Fruit fly (Drosophila melanogaster) whole organism, embryonic: ENCODE data around the gene CG34436.

Experiments
- B-H1 ChIP-seq: fragments of 200-800 bp; sonication (Bioruptor generic); IDR thresholded peaks from 3 replicates; pipeline ENCODE4 v1.3.6; 2022; ENCODE audit warnings: missing biosample characterization, missing genetic modification characterization
- CG10543 ChIP-seq: fragments of 200-800 bp; sonication (Bioruptor generic); optimal IDR thresholded peaks from 3 replicates; lab custom pipeline; 2017; ENCODE audit warnings: missing biosample characterization, mild to moderate bottlenecking, missing genetic modification characterization, moderate library complexity
- CG11093 ChIP-seq: fragments of 200-800 bp; sonication (Bioruptor generic); IDR thresholded peaks from 3 replicates; pipeline ENCODE4 v1.3.6; 2022; ENCODE audit warnings: missing biosample characterization, missing genetic modification characterization
- CG11398 ChIP-seq: fragments of 200-800 bp; sonication (Bioruptor generic); optimal IDR thresholded peaks from 2 replicates; lab custom pipeline; 2016; ENCODE audit warnings: missing biosample characterization, missing genetic modification characterization
- CG1233 ChIP-seq: fragments of 200-800 bp; sonication (Bioruptor generic); optimal IDR thresholded peaks from 4 replicates; lab custom pipeline; 2018; ENCODE audit warnings: missing biosample characterization, mild to moderate bottlenecking, missing genetic modification characterization
- CG1603 ChIP-seq: fragments of 200-800 bp; sonication (Bioruptor generic); optimal IDR thresholded peaks from 2 replicates; lab custom pipeline; 2019; ENCODE audit warnings: missing biosample characterization, mild to moderate bottlenecking, missing genetic modification characterization, moderate library complexity
- CG17361 ChIP-seq: fragments of 200-800 bp; sonication (Bioruptor generic); IDR thresholded peaks from 3 replicates; pipeline ENCODE4 v1.3.6; 2022; ENCODE audit warnings: missing biosample characterization, missing genetic modification characterization
- CG2120 ChIP-seq: fragments of 200-800 bp; sonication (Bioruptor generic); optimal IDR thresholded peaks from 3 replicates; lab custom pipeline; 2016; ENCODE audit warnings: missing biosample characterization, missing genetic modification characterization
- CG2712 ChIP-seq: fragments of 200-800 bp; optimal IDR thresholded peaks from 3 replicates; lab custom pipeline; 2019; ENCODE audit warnings: missing biosample characterization, mild to moderate bottlenecking, missing genetic modification characterization, moderate library complexity
- CG32767 ChIP-seq: fragments of 200-800 bp; sonication (Bioruptor generic); IDR thresholded peaks from 2 replicates; pipeline ENCODE4 v1.3.6; 2022; ENCODE audit warnings: missing biosample characterization, missing genetic modification characterization
- CG33213 ChIP-seq: fragments of 200-800 bp; sonication (Bioruptor generic); optimal IDR thresholded peaks from 3 replicates; lab custom pipeline; 2016; ENCODE audit warnings: missing biosample characterization, missing genetic modification characterization
- CG34422 ChIP-seq: fragments of 200-800 bp; sonication (Bioruptor generic); IDR thresholded peaks from 3 replicates; pipeline ENCODE4 v1.3.6; 2022; ENCODE audit warnings: missing biosample characterization, missing genetic modification characterization
- CG3726 ChIP-seq: fragments of 200-800 bp; sonication (Bioruptor generic); IDR thresholded peaks from 3 replicates; pipeline ENCODE4, ENCODE4 v1.3.6; 2022; ENCODE audit warnings: missing biosample characterization, missing genetic modification characterization
- CG42726 ChIP-seq: fragments of 200-800 bp; sonication (Bioruptor generic); IDR thresholded peaks from 2 replicates; pipeline ENCODE4 v1.3.6; 2022; ENCODE audit warnings: missing biosample characterization, missing genetic modification characterization; ENCODE audit not compliant: partially characterized antibody
- CG6175 ChIP-seq: fragments of 200-800 bp; sonication (Bioruptor generic); IDR thresholded peaks from 3 replicates; pipeline ENCODE4 v1.3.6; 2022; ENCODE audit warnings: missing biosample characterization, missing genetic modification characterization
- CG6689 ChIP-seq: fragments of 200-800 bp; sonication (Bioruptor generic); IDR thresholded peaks from 2 replicates; pipeline ENCODE4 v1.3.6; 2022; ENCODE audit warnings: missing biosample characterization, missing genetic modification characterization
- CG7357 ChIP-seq: fragments of 200-800 bp; sonication (Bioruptor generic); IDR thresholded peaks from 3 replicates; pipeline ENCODE4 v1.3.6; 2022; ENCODE audit warnings: missing biosample characterization, missing genetic modification characterization
- CG7372 ChIP-seq: fragments of 200-800 bp; sonication (Bioruptor generic); IDR thresholded peaks from 2 replicates; pipeline ENCODE4 v1.3.6; 2022; ENCODE audit warnings: missing biosample characterization, missing genetic modification characterization
- CG8478 ChIP-seq: fragments of >200 bp; optimal IDR thresholded peaks from 2 replicates; lab custom pipeline; 2018
- CG9727 ChIP-seq: fragments of 200-800 bp; sonication (Bioruptor generic); optimal IDR thresholded peaks from 3 replicates; lab custom pipeline; 2017; ENCODE audit warnings: missing biosample characterization, mild to moderate bottlenecking, missing genetic modification characterization
- GATAe ChIP-seq: fragments of 200-800 bp; sonication (Bioruptor generic); conservative IDR thresholded peaks from 2 replicates; pipeline ENCODE4 v1.3.6; 2022; ENCODE audit warnings: missing biosample characterization, missing genetic modification characterization
- H2.0 ChIP-seq: fragments of 200-800 bp; sonication (Bioruptor generic); IDR thresholded peaks from 2 replicates; pipeline ENCODE4 v1.3.6; 2022; ENCODE audit warnings: missing biosample characterization, missing genetic modification characterization
- HLHmδ ChIP-seq: fragments of 200-800 bp; sonication (Bioruptor generic); optimal IDR thresholded peaks from 2 replicates; lab custom pipeline; 2018; ENCODE audit warnings: missing biosample characterization, mild to moderate bottlenecking, missing genetic modification characterization, moderate library complexity
- Lhr ChIP-seq: fragments of 200-800 bp; sonication (Bioruptor generic); optimal IDR thresholded peaks from 3 replicates; lab custom pipeline; 2017; ENCODE audit warnings: mild to moderate bottlenecking, missing biosample characterization, missing genetic modification reagents, missing genetic modification characterization
- Mad ChIP-seq: fragments of 200-800 bp; sonication (Bioruptor generic); optimal IDR thresholded peaks from 2 replicates; lab custom pipeline; 2016; ENCODE audit warnings: missing biosample characterization, missing genetic modification characterization
- Opbp ChIP-seq: fragments of 200-800 bp; sonication (Bioruptor generic); IDR thresholded peaks from 3 replicates; pipeline ENCODE4 v1.3.6; 2022; ENCODE audit warnings: missing biosample characterization, missing genetic modification characterization; ENCODE audit not compliant: partially characterized antibody
- PHDP ChIP-seq: fragments of 200-800 bp; sonication (Bioruptor generic); optimal IDR thresholded peaks from 3 replicates; lab custom pipeline; 2018; ENCODE audit warnings: missing biosample characterization, mild to moderate bottlenecking, missing genetic modification characterization, moderate library complexity
- Tbp ChIP-seq: fragments of >200 bp; optimal IDR thresholded peaks from 2 replicates; lab custom pipeline; 2018; ENCODE audit warnings: missing biosample characterization, missing genetic modification characterization
- Trl ChIP-seq, 3 experiments: fragments of >200 bp in 2 of 3; fragments of 200-800 bp in 1 of 3; sonication (Bioruptor generic) in 1 of 3; optimal IDR thresholded peaks; 2 replicates in 1 of 3; 3 replicates in 2 of 3; lab custom pipeline; 2016 to 2017; ENCODE audit warnings: missing biosample characterization in 1 of 3, missing genetic modification characterization in 1 of 3
- abd-A ChIP-seq: fragments of 200-800 bp; sonication (Bioruptor generic); optimal IDR thresholded peaks from 3 replicates; lab custom pipeline; 2019; ENCODE audit warnings: missing biosample characterization, mild to moderate bottlenecking, missing genetic modification characterization, moderate library complexity
- bowl ChIP-seq: fragments of 200-800 bp; sonication (Bioruptor generic); IDR thresholded peaks from 2 replicates; pipeline ENCODE4 v1.3.6; 2022; ENCODE audit warnings: missing biosample characterization, missing genetic modification characterization
- chinmo ChIP-seq: fragments of 200-800 bp; sonication (Bioruptor generic); IDR thresholded peaks from 4 replicates; pipeline ENCODE4 v1.3.6; 2022; ENCODE audit warnings: missing biosample characterization, missing genetic modification characterization; ENCODE audit not compliant: partially characterized antibody
- disco-r ChIP-seq: fragments of 200-800 bp; sonication (Bioruptor generic); optimal IDR thresholded peaks from 2 replicates; lab custom pipeline; 2016; ENCODE audit warnings: missing biosample characterization, missing genetic modification characterization
- exex ChIP-seq: fragments of 200-800 bp; sonication (Bioruptor generic); optimal IDR thresholded peaks from 4 replicates; lab custom pipeline; 2018; ENCODE audit warnings: missing biosample characterization, mild to moderate bottlenecking, missing genetic modification characterization, moderate library complexity
- gcm ChIP-seq: fragments of 200-800 bp; sonication (Bioruptor generic); optimal IDR thresholded peaks from 2 replicates; lab custom pipeline; 2019; ENCODE audit warnings: missing biosample characterization, mild to moderate bottlenecking, missing genetic modification characterization, moderate library complexity
- gem ChIP-seq: fragments of 200-800 bp; sonication (Bioruptor generic); optimal IDR thresholded peaks from 2 replicates; lab custom pipeline; 2019; ENCODE audit warnings: missing biosample characterization, mild to moderate bottlenecking, missing genetic modification characterization, moderate library complexity
- gro ChIP-seq: fragments of 200-800 bp; sonication (Bioruptor generic); optimal IDR thresholded peaks from 2 replicates; lab custom pipeline; 2016; ENCODE audit warnings: missing biosample characterization, missing genetic modification characterization
- gsb-n ChIP-seq: fragments of 200-800 bp; sonication (Bioruptor generic); optimal IDR thresholded peaks from 3 replicates; lab custom pipeline; 2018; ENCODE audit warnings: missing biosample characterization, mild to moderate bottlenecking, missing genetic modification characterization
- h ChIP-seq: fragments of >200 bp; optimal IDR thresholded peaks from 2 replicates; lab custom pipeline; 2017
- hb ChIP-seq: fragments of 200-800 bp; sonication (Bioruptor generic); IDR thresholded peaks from 3 replicates; pipeline ENCODE4 v1.3.6; 2022; ENCODE audit warnings: missing biosample characterization, missing genetic modification characterization; ENCODE audit not compliant: partially characterized antibody
- hkb ChIP-seq, 2 experiments: fragments of 200-800 bp in 1 of 2; fragments of >200 bp in 1 of 2; sonication (Bioruptor generic) in 1 of 2; IDR thresholded peaks in 1 of 2; optimal IDR thresholded peaks in 1 of 2; 2 replicates each; pipeline versions ENCODE4 v1.3.6 to Lab custom; 2017 to 2022; ENCODE audit warnings: missing biosample characterization in 1 of 2, missing genetic modification characterization in 1 of 2
- kni ChIP-seq: fragments of 200-800 bp; sonication (Bioruptor generic); optimal IDR thresholded peaks from 3 replicates; lab custom pipeline; 2017; ENCODE audit warnings: mild to moderate bottlenecking, missing biosample characterization, missing genetic modification reagents, missing genetic modification characterization
- nmo ChIP-seq: fragments of 200-800 bp; sonication (Bioruptor generic); optimal IDR thresholded peaks from 2 replicates; lab custom pipeline; 2018; ENCODE audit warnings: missing biosample characterization, mild to moderate bottlenecking, missing genetic modification characterization, moderate library complexity
- pb ChIP-seq: fragments of 200-800 bp; sonication (Bioruptor generic); optimal IDR thresholded peaks from 3 replicates; lab custom pipeline; 2016; ENCODE audit warnings: missing biosample characterization, missing genetic modification characterization
- pros ChIP-seq: fragments of 200-800 bp; sonication (Bioruptor generic); optimal IDR thresholded peaks from 3 replicates; lab custom pipeline; 2019; ENCODE audit warnings: missing biosample characterization, mild to moderate bottlenecking, missing genetic modification characterization, moderate library complexity
- run ChIP-seq: fragments of 200-800 bp; sonication (Bioruptor generic); optimal IDR thresholded peaks from 3 replicates; lab custom pipeline; 2018; ENCODE audit warnings: missing biosample characterization, mild to moderate bottlenecking, missing genetic modification characterization
- sd ChIP-seq: fragments of 200-800 bp; sonication (Bioruptor generic); optimal IDR thresholded peaks from 3 replicates; lab custom pipeline; 2018; ENCODE audit warnings: missing biosample characterization, mild to moderate bottlenecking, missing genetic modification characterization, moderate library complexity
- stc ChIP-seq: fragments of 200-800 bp; sonication (Bioruptor generic); IDR thresholded peaks from 2 replicates; pipeline ENCODE4 v1.3.6; 2022; ENCODE audit warnings: missing biosample characterization, missing genetic modification characterization
- tgo ChIP-seq: fragments of 200-800 bp; sonication (Bioruptor generic); IDR thresholded peaks from 3 replicates; pipeline ENCODE4 v1.3.6; 2022; ENCODE audit warnings: missing biosample characterization, missing genetic modification characterization
- tio ChIP-seq: fragments of 200-800 bp; sonication (Bioruptor generic); optimal IDR thresholded peaks from 2 replicates; lab custom pipeline; 2017; ENCODE audit warnings: missing biosample characterization, missing genetic modification characterization, inconsistent platforms

CG34436 gene

DNA sequence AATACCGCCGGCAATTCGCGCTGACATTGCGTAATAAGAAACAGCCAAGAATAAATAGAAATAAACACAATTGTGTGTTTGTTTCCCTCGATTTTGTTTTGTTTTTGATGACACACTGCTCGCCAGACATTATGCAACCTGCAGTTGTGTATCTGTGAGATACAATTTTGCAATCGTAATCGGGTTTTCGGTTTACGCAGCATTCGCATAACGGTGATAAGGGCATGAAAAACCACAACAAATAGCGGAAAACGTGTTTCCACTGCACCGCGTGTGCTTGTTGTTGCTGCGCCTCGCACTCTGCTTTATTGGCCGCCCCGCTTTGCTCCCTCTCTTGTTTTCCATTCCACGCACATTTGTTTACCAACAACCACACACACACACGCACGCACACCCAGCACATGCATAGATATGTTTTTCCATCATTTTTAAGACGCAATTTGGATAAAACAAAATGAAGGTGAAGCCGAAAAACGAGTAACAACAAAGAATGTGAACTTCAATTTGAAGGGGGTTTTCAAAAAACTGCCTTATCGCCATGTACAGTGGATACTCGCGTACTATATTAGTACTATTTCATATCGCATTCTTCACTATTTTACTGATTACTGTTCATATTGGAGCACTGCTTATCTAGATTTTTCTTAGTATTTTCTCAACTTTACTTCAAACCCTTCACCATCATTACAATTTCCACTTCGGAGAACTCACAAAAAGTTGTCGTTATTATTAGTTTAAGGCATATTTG lies 50.5 kb downstream of the CG34436 start (continued):
- TF ChIP-seq gsb-n (tag; lab: Kevin White, UChicago) (no peak), CG11093 (GFP tag; lab: Robert Waterston, UW) (no peak), B-H1 (no peak), CG33213 (GFP tag; lab: Kevin White, UChicago) (no peak), CG42726 (no peak), CG10543 (GFP tag; lab: Kevin White, UChicago) (no peak), CG8478 (lab: Kevin White, UChicago) (no peak), pb (no peak), pros (peak; percentile 6), kni (GFP tag; lab: Kevin White, UChicago) (peak; percentile 37), nmo (GFP tag; lab: Kevin White, UChicago) (no peak), chinmo (GFP tag; lab: Robert Waterston, UW) (peak; percentile 91), hkb (optimal IDR thresholded peaks at IDR 0.05; lab: Kevin White, UChicago) (no peak), hkb (GFP tag; IDR thresholded peaks at IDR 0.05; lab: Robert Waterston, UW) (no peak), gro (GFP tag; lab: Kevin White, UChicago) (no peak), tio (GFP tag; lab: Kevin White, UChicago) (no peak), CG6689 (GFP tag; lab: Robert Waterston, UW) (no peak), GATAe (GFP tag; lab: Robert Waterston, UW) (no peak), run (tag; lab: Kevin White, UChicago) (no peak), H2.0 (GFP tag; lab: Robert Waterston, UW) (no peak), Lhr (GFP tag; lab: Kevin White, UChicago) (no peak), HLHmδ (GFP tag; lab: Kevin White, UChicago) (no peak), CG7357 (GFP tag; lab: Robert Waterston, UW) (no peak), CG11398 (no peak), gcm (no peak), CG6175 (GFP tag; lab: Robert Waterston, UW) (no peak), Trl (optimal IDR thresholded peaks at IDR 0.05; lab: Kevin White, UChicago) (peak in 1 of 2 experiments; percentile 8), Trl (GFP tag; optimal IDR thresholded peaks at IDR 0.05; lab: Kevin White, UChicago) (no peak), Mad (GFP tag; lab: Kevin White, UChicago) (no peak), CG2712 (tag; lab: Kevin White, UChicago) (no peak), CG32767 (GFP tag; lab: Robert Waterston, UW) (no peak), abd-A (tag; lab: Kevin White, UChicago) (no peak), Tbp (no peak), CG9727 (no peak), hb (no peak), CG17361 (GFP tag; lab: Robert Waterston, UW) (no peak), CG2120 (peak; percentile 23), h (lab: Kevin White, UChicago) (no peak), PHDP (tag; lab: Kevin White, UChicago) (peak; percentile 15), Opbp (GFP tag; lab: Robert Waterston, UW) (no peak), CG1603 (tag; lab: Kevin White, UChicago) (no peak), CG1233 (GFP tag; lab: Kevin White, UChicago) (no peak), bowl (GFP tag; lab: Robert Waterston, UW) (no peak), disco-r (GFP tag; lab: Kevin White, UChicago) (no peak), exex (tag; lab: Kevin White, UChicago) (peak; percentile 13), stc (no peak), gem (tag; lab: Kevin White, UChicago) (peak; percentile 28), CG34422 (no peak; the same call in 2 of the 3 replicates), tgo (no peak), sd (tag; lab: Kevin White, UChicago) (peak; percentile 85), CG3726 (GFP tag; lab: Robert Waterston, UW) (no peak), CG7372 (no peak)
